Fruit fly (Drosophila melanogaster) whole organism, wandering third instar larva: ENCODE measurements around the gene CG13010.

Source experiments
- CG32264 ChIP-seq: fragments of 200-800 bp; sonication (Bioruptor generic); optimal IDR thresholded peaks from 2 replicates; lab custom pipeline; 2016; ENCODE audit warnings: missing biosample characterization, missing genetic modification characterization
- CG9705 ChIP-seq: fragments of 200-800 bp; sonication (Bioruptor generic); optimal IDR thresholded peaks from 2 replicates; lab custom pipeline; 2018; ENCODE audit warnings: missing biosample characterization, mild to moderate bottlenecking, missing genetic modification characterization
- CrebA ChIP-seq: fragments of 200-800 bp; sonication (Bioruptor generic); optimal IDR thresholded peaks from 2 replicates; lab custom pipeline; 2016; ENCODE audit warnings: missing biosample characterization, mild to moderate bottlenecking, missing genetic modification characterization, borderline replicate concordance
- Dfd ChIP-seq: fragments of >200 bp; optimal IDR thresholded peaks from 2 replicates; lab custom pipeline; 2017; ENCODE audit warnings: missing biosample characterization, missing genetic modification characterization
- Dif ChIP-seq: fragments of 200-275, 200-300 bp; sonication (Bioruptor generic); optimal IDR thresholded peaks from 2 replicates; lab custom pipeline; 2018; ENCODE audit warnings: missing biosample characterization, missing genetic modification characterization; ENCODE audit not compliant: partially characterized antibody
- Hnf4 ChIP-seq: fragments of 200-800 bp; sonication (Bioruptor generic); optimal IDR thresholded peaks from 2 replicates; lab custom pipeline; 2016; ENCODE audit warnings: missing biosample characterization, mild to moderate bottlenecking, missing genetic modification characterization
- Hr78 ChIP-seq: fragments of >200 bp; optimal IDR thresholded peaks from 2 replicates; lab custom pipeline; 2017; ENCODE audit warnings: missing biosample characterization, missing genetic modification characterization
- Hr83 ChIP-seq: fragments of 200-300 bp; sonication (Bioruptor generic); optimal IDR thresholded peaks from 2 replicates; lab custom pipeline; 2016; ENCODE audit warnings: missing biosample characterization, mild to moderate bottlenecking, missing genetic modification characterization, moderate library complexity; ENCODE audit not compliant: poor library complexity, severe bottlenecking
- Mio ChIP-seq: sonication (Bioruptor generic); optimal IDR thresholded peaks from 2 replicates; lab custom pipeline; 2016; ENCODE audit warnings: missing biosample characterization, missing genetic modification characterization
- Myc ChIP-seq: fragments of >200 bp; optimal IDR thresholded peaks from 2 replicates; lab custom pipeline; 2017
- N ChIP-seq: fragments of >200 bp; optimal IDR thresholded peaks from 2 replicates; lab custom pipeline; 2018; ENCODE audit warnings: missing biosample characterization, missing external identifiers, missing genetic modification characterization
- OdsH ChIP-seq: fragments of 200-800 bp; sonication (Bioruptor generic); optimal IDR thresholded peaks from 2 replicates; lab custom pipeline; 2016; ENCODE audit warnings: missing biosample characterization, mild to moderate bottlenecking, missing genetic modification characterization
- Sp1 ChIP-seq: fragments of 200-800 bp; sonication (Bioruptor generic); optimal IDR thresholded peaks from 3 replicates; lab custom pipeline; 2019; ENCODE audit warnings: missing biosample characterization, mild to moderate bottlenecking, missing genetic modification characterization, moderate library complexity
- br ChIP-seq: fragments of 200-800 bp; sonication (Bioruptor generic); optimal IDR thresholded peaks from 2 replicates; lab custom pipeline; 2016; ENCODE audit warnings: missing biosample characterization, missing genetic modification characterization
- brk ChIP-seq: fragments of 200-800 bp; sonication (Bioruptor generic); optimal IDR thresholded peaks from 2 replicates; lab custom pipeline; 2016; ENCODE audit warnings: missing biosample characterization, mild to moderate bottlenecking, missing genetic modification characterization
- dl ChIP-seq, 2 experiments: fragments of 175-275, 200-275 bp in 1 of 2; fragments of 200-275 bp in 1 of 2; sonication (Bioruptor generic); optimal IDR thresholded peaks; lab custom pipeline; 2018; ENCODE audit warnings: mild to moderate bottlenecking in 2 of 2, missing biosample characterization in 2 of 2, missing genetic modification characterization in 2 of 2, moderate library complexity in 2 of 2; ENCODE audit not compliant: partially characterized antibody in 2 of 2, insufficient read depth in 1 of 2
- dmrt93B ChIP-seq: fragments of 200-800 bp; sonication (Bioruptor generic); optimal IDR thresholded peaks from 2 replicates; lab custom pipeline; 2018; ENCODE audit warnings: missing biosample characterization, mild to moderate bottlenecking, missing genetic modification characterization
- dsf ChIP-seq: sonication (Bioruptor generic); optimal IDR thresholded peaks from 2 replicates; lab custom pipeline; 2016; ENCODE audit warnings: missing biosample characterization, missing genetic modification characterization, borderline replicate concordance
- foxo ChIP-seq, 2 experiments: fragments of 200-800 bp; sonication (Bioruptor generic); optimal IDR thresholded peaks; 2 replicates in 1 of 2; 3 replicates in 1 of 2; lab custom pipeline; 2016 to 2017; ENCODE audit warnings: missing biosample characterization in 2 of 2, missing genetic modification characterization in 2 of 2
- jim ChIP-seq: fragments of 175-275, 200-325 bp; sonication (Bioruptor generic); optimal IDR thresholded peaks from 2 replicates; lab custom pipeline; 2016; ENCODE audit warnings: missing biosample characterization, mild to moderate bottlenecking, missing genetic modification characterization
- lola ChIP-seq: fragments of >200 bp; optimal IDR thresholded peaks from 2 replicates; lab custom pipeline; 2017; ENCODE audit warnings: missing biosample characterization, missing genetic modification characterization
- pan ChIP-seq: fragments of >200 bp; optimal IDR thresholded peaks from 2 replicates; lab custom pipeline; 2017
- rgr ChIP-seq: fragments of 200-800 bp; sonication (Bioruptor generic); optimal IDR thresholded peaks from 3 replicates; lab custom pipeline; 2016; ENCODE audit warnings: missing biosample characterization, mild to moderate bottlenecking, missing genetic modification characterization
- sv ChIP-seq: fragments of 200-800 bp; sonication (Bioruptor generic); optimal IDR thresholded peaks from 3 replicates; lab custom pipeline; 2016; ENCODE audit warnings: missing biosample characterization, missing genetic modification characterization
- tai ChIP-seq: sonication (Bioruptor generic); optimal IDR thresholded peaks from 2 replicates; lab custom pipeline; 2016; ENCODE audit warnings: missing biosample characterization, missing genetic modification characterization
- woc ChIP-seq: sonication (Bioruptor generic); optimal IDR thresholded peaks from 2 replicates; lab custom pipeline; 2016; ENCODE audit warnings: missing biosample characterization, mild to moderate bottlenecking, missing genetic modification characterization

CG13010 gene

DNA sequence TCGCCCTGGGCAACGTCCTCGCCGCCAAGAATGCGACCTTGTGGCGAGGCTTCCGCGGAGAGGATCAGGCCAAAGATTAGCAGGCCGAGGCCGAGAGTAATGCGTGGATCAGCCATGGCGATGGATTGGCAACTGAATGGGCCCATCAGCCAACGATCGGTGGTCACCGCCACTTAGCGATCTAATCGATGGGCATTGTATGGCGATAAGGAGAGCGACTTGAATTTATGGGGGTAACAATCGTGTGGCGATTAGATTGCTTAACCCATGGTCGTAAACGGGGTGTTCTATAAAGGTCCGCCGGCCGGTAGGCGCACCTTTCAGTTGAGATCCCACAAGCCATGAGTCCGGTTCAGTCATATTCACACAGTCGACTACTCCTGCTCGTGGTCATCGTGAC, 25.0 kb upstream of the CG13010 start, which contains the start of the genes CG9673 and CG4653:
CG9673 (minus strand) TSS at position 138 of the 400 bp plus-strand sequence.
CG4653 (plus strand) TSS at position 335 of the 400 bp plus-strand sequence.
- TF ChIP-seq brk (no peak), dl (GFP tag; optimal IDR thresholded peaks at IDR 0.05; lab: Kevin White, UChicago; ENCODE audit: insufficient read depth in 1 of 2, partially characterized antibody in 2 of 2) (no peak), CrebA (peak; percentile 24)

DNA sequence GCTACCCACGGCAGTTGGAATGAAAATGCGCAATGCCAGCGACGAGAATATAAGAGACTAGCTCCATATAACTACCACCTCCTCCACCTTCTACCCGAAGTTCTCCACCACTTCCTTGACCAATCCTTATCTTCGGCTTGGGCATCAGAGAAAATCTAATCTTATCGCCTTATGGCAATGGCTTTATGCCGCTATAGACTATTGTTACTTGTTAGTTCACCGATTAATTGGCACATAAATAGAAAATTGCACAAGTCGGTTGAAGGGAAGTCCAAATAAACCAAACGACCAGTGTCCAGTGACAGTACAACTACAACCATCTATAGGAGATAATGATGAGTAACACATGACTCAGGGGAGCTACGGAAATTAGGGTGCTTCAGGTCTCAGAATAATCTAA, 23.2 kb upstream of the CG13010 start, which contains the start of gene sphe:
sphe (minus strand) TSS at position 32 of the 400 bp plus-strand sequence.
- no peak for TF ChIP-seq Dif (GFP tag; lab: Kevin White, UChicago)
- no peak for TF ChIP-seq Mio (GFP tag; lab: Kevin White, UChicago)
- no peak for TF ChIP-seq br (GFP tag; lab: Kevin White, UChicago)
- TF ChIP-seq lola (GFP tag; lab: Kevin White, UChicago): no peak
- TF ChIP-seq Myc (lab: Kevin White, UChicago): no peak
- TF ChIP-seq rgr (GFP tag; lab: Kevin White, UChicago): no peak
- TF ChIP-seq Hr83 (GFP tag; lab: Kevin White, UChicago): no peak
- TF ChIP-seq pan (lab: Kevin White, UChicago): no peak
- TF ChIP-seq dmrt93B (GFP tag; lab: Kevin White, UChicago): no peak
- no peak for TF ChIP-seq foxo (GFP tag; optimal IDR thresholded peaks at IDR 0.05; lab: Kevin White, UChicago)
- TF ChIP-seq tai (GFP tag; lab: Kevin White, UChicago): no peak
- TF ChIP-seq Hnf4 (GFP tag; lab: Kevin White, UChicago): no peak

DNA sequence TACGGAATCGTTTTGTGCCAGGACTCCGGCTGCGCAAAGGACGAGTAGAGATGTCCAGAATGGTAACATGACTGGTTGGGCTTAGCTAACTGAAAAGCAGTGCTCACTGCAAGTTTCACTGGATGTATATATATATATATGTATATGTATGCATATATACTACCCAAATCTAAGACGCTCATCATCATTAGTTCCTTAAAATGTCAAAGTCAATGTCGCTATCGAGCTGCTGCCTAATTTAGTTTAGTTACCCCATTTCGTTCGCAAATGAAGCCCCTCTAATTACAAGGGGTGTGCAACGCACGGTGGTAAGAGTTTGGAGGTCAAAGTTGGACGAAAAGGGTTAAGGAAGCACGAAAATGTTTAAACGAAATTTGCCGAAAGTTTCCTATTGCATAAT, 21.3 kb upstream of the CG13010 start, which contains the start of gene CG9676:
CG9676 (minus strand) TSS at position 101 of the 400 bp plus-strand sequence.
- TF ChIP-seq Mio (GFP tag; lab: Kevin White, UChicago) (no peak), foxo (GFP tag; optimal IDR thresholded peaks at IDR 0.05; lab: Kevin White, UChicago) (no peak), lola (GFP tag; lab: Kevin White, UChicago) (no peak), dmrt93B (GFP tag; lab: Kevin White, UChicago) (no peak), Dif (GFP tag; lab: Kevin White, UChicago) (no peak), sv (GFP tag; lab: Kevin White, UChicago) (no peak), CG9705 (GFP tag; lab: Kevin White, UChicago) (no peak), woc (GFP tag; lab: Kevin White, UChicago) (no peak), CrebA (no peak), Myc (lab: Kevin White, UChicago) (no peak), dl (GFP tag; optimal IDR thresholded peaks at IDR 0.05; lab: Kevin White, UChicago; ENCODE audit: insufficient read depth in 1 of 2, partially characterized antibody in 2 of 2) (no peak), CG32264 (no peak), Dfd (GFP tag; lab: Kevin White, UChicago) (no peak)

DNA sequence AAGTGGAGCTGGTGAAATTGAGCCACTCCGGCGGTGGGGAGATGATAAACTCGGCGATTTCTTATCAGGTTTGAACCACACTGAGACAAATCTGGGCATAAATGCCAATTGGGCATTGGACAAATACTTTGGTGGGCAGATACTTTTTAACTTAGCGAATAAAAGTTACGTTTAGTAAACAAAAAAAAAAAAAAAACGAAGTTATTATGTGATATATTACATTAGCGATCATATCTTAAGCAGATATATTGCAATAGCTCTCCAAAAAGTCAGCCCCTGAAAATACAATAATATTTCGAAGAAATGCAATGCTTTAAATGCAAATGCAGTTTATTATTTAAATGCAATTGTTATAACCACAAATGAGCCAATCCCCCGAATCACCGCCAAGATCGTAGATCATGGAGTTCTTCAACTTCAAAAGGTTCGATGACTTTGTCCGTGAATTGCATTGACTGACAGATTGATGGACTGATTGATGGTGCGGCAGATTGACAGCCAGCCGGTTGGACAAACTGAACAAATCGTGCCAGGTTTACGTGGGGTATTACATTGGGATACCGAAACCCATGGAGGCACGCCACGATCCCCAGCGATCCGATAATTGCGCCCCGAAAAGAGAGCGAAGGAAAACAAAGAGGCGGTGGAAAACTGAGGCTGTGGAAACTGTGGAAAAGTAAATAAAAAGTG, 19.3 kb upstream of the CG13010 start:
- TF ChIP-seq Hnf4 (GFP tag; lab: Kevin White, UChicago) (no peak), foxo (GFP tag; optimal IDR thresholded peaks at IDR 0.05; lab: Kevin White, UChicago) (no peak), Dfd (GFP tag; lab: Kevin White, UChicago) (no peak), jim (no peak), rgr (GFP tag; lab: Kevin White, UChicago) (no peak), Hr78 (GFP tag; lab: Kevin White, UChicago) (no peak), dsf (no peak), pan (lab: Kevin White, UChicago) (no peak), Hr83 (GFP tag; lab: Kevin White, UChicago) (no peak), Mio (GFP tag; lab: Kevin White, UChicago) (no peak), OdsH (GFP tag; lab: Kevin White, UChicago) (no peak), N (GFP tag; lab: Kevin White, UChicago) (no peak), br (GFP tag; lab: Kevin White, UChicago) (no peak), lola (GFP tag; lab: Kevin White, UChicago) (no peak), woc (GFP tag; lab: Kevin White, UChicago) (no peak), Sp1 (no peak), tai (GFP tag; lab: Kevin White, UChicago) (no peak), dmrt93B (GFP tag; lab: Kevin White, UChicago) (no peak), Dif (GFP tag; lab: Kevin White, UChicago) (no peak)
